Worm (Caenorhabditis elegans) whole organism, L4 larva: ENCODE data around the gene nhr-21.

ENCODE experiments used
- F10B5.3 ChIP-seq: sonication (generic microtip); optimal IDR thresholded peaks from 2 replicates; lab custom pipeline; 2016; ENCODE audit warnings: mild to moderate bottlenecking, missing genetic modification characterization, missing compliant biosample characterization
- F44E2.7 ChIP-seq: fragments of 200-800 bp; sonication (Bioruptor generic); IDR thresholded peaks from 2 replicates; pipeline ENCODE4 v2.1.2; 2022; ENCODE audit warnings: missing genetic modification characterization, missing compliant biosample characterization
- F49E8.2 ChIP-seq: sonication (generic microtip); optimal IDR thresholded peaks from 2 replicates; lab custom pipeline; 2016; ENCODE audit warnings: missing compliant biosample characterization, mild to moderate bottlenecking, missing genetic modification characterization, borderline replicate concordance
- R02D3.7 ChIP-seq: fragments of 150-350 bp; sonication (generic microtip); optimal IDR thresholded peaks from 3 replicates; lab custom pipeline; 2014; ENCODE audit warnings: missing biosample characterization, missing genetic modification characterization
- T20F7.1 ChIP-seq: fragments of 200-800 bp; sonication (Bioruptor generic); optimal IDR thresholded peaks from 2 replicates; lab custom pipeline; 2018; ENCODE audit warnings: mild to moderate bottlenecking, missing genetic modification characterization, missing compliant biosample characterization
- T26A8.4 ChIP-seq: fragments of 200-800 bp; sonication (Bioruptor generic); IDR thresholded peaks from 2 replicates; pipeline ENCODE4 v1.3.6; 2022; ENCODE audit warnings: missing genetic modification characterization, missing compliant biosample characterization
- Y105C5A.15 ChIP-seq: fragments of 200-800 bp; sonication (Bioruptor generic); IDR thresholded peaks from 2 replicates; pipeline ENCODE4 v1.3.6; 2022; ENCODE audit warnings: missing genetic modification characterization, missing compliant biosample characterization
- Y5F2A.4 ChIP-seq: fragments of 200-800 bp; sonication (Bioruptor generic); optimal IDR thresholded peaks from 2 replicates; lab custom pipeline; 2018; ENCODE audit warnings: mild to moderate bottlenecking, missing genetic modification characterization, missing compliant biosample characterization
- Y75B8A.6 ChIP-seq: fragments of 200-800 bp; sonication (Bioruptor generic); IDR thresholded peaks from 2 replicates; pipeline ENCODE4 v1.3.6; 2022; ENCODE audit warnings: missing genetic modification reagents, missing genetic modification characterization, missing compliant biosample characterization
- ZK337.2 ChIP-seq: fragments of 200-800 bp; sonication (Bioruptor generic); IDR thresholded peaks from 2 replicates; pipeline ENCODE4 v1.3.6; 2022; ENCODE audit warnings: missing genetic modification reagents, missing genetic modification characterization, missing compliant biosample characterization
- attf-4 ChIP-seq: sonication (generic microtip); optimal IDR thresholded peaks from 3 replicates; lab custom pipeline; 2017; ENCODE audit warnings: missing biosample characterization, missing genetic modification characterization
- ceh-20 ChIP-seq: fragments of 200-800 bp; sonication (Bioruptor generic); IDR thresholded peaks from 2 replicates; pipeline ENCODE4 v1.3.6; 2022; ENCODE audit warnings: missing genetic modification reagents, missing genetic modification characterization, missing compliant biosample characterization
- daf-12 ChIP-seq: fragments of 150-350 bp; optimal IDR thresholded peaks from 2 replicates; lab custom pipeline; 2014; ENCODE audit warnings: missing biosample characterization, missing genetic modification reagents, missing genetic modification characterization
- daf-16 ChIP-seq, 3 experiments: sonication (generic microtip); optimal IDR thresholded peaks; 2 replicates each; lab custom pipeline; 2016 to 2017; ENCODE audit warnings: missing genetic modification characterization in 3 of 3, missing genetic modification reagents in 3 of 3, mild to moderate bottlenecking in 2 of 3, missing compliant biosample characterization in 2 of 3, missing biosample characterization in 1 of 3, moderate library complexity in 1 of 3
- daf-19 ChIP-seq: fragments of 200-800 bp; sonication (Bioruptor generic); conservative IDR thresholded peaks from 2 replicates; pipeline ENCODE4 v1.3.6; 2022; ENCODE audit warnings: missing genetic modification characterization, missing compliant biosample characterization
- dmd-6 ChIP-seq: fragments of 200-800 bp; sonication (Bioruptor generic); IDR thresholded peaks from 2 replicates; pipeline ENCODE4 v1.3.6; 2022; ENCODE audit warnings: missing genetic modification reagents, missing genetic modification characterization, missing compliant biosample characterization
- duxl-1 ChIP-seq: sonication (generic microtip); optimal IDR thresholded peaks from 2 replicates; lab custom pipeline; 2016; ENCODE audit warnings: mild to moderate bottlenecking, missing genetic modification characterization, moderate library complexity, missing compliant biosample characterization; ENCODE audit not compliant: poor library complexity
- dve-1 ChIP-seq: sonication (generic microtip); optimal IDR thresholded peaks from 2 replicates; lab custom pipeline; 2017; ENCODE audit warnings: antibody characterized with exemption, mild to moderate bottlenecking, missing genetic modification characterization, missing compliant biosample characterization; ENCODE audit not compliant: insufficient read depth
- fos-1 ChIP-seq: fragments of 150-350 bp; optimal IDR thresholded peaks from 2 replicates; lab custom pipeline; 2014; ENCODE audit warnings: missing biosample characterization, missing genetic modification characterization
- hlh-30 ChIP-seq: sonication (generic microtip); optimal IDR thresholded peaks from 2 replicates; lab custom pipeline; 2017; ENCODE audit warnings: antibody characterized with exemption, mild to moderate bottlenecking, missing genetic modification characterization, missing compliant biosample characterization; ENCODE audit not compliant: insufficient read depth
- lim-7 ChIP-seq: fragments of 200-800 bp; sonication (Bioruptor generic); IDR thresholded peaks from 2 replicates; pipeline ENCODE4 v1.3.6; 2022; ENCODE audit warnings: missing genetic modification characterization, missing compliant biosample characterization
- lin-13 ChIP-seq: fragments of 150-350 bp; optimal IDR thresholded peaks from 2 replicates; lab custom pipeline; 2014; ENCODE audit warnings: missing biosample characterization, missing genetic modification reagents, missing genetic modification characterization
- lin-29 ChIP-seq: fragments of 200-800 bp; sonication (Bioruptor generic); IDR thresholded peaks from 2 replicates; pipeline ENCODE4 v1.3.6; 2022; ENCODE audit warnings: missing genetic modification reagents, missing genetic modification characterization, missing compliant biosample characterization
- lin-38 ChIP-seq: fragments of 200-800 bp; sonication (Bioruptor generic); IDR thresholded peaks from 2 replicates; pipeline ENCODE4 v1.3.6; 2022; ENCODE audit warnings: missing genetic modification reagents, missing genetic modification characterization, missing compliant biosample characterization
- lsy-2 ChIP-seq, 2 experiments: fragments of 150-350 bp in 1 of 2; sonication (generic microtip) in 1 of 2; optimal IDR thresholded peaks; 2 replicates each; lab custom pipeline; 2014 to 2017; ENCODE audit warnings: missing biosample characterization in 2 of 2, missing genetic modification characterization in 2 of 2
- madf-5 ChIP-seq, 2 experiments: fragments of 200-800 bp; sonication (Bioruptor generic); IDR thresholded peaks; 2 replicates each; pipeline ENCODE4 v1.3.6; 2022; ENCODE audit warnings: missing compliant biosample characterization in 2 of 2, missing genetic modification characterization in 2 of 2
- mdl-1 ChIP-seq, 2 experiments: fragments of 150-350 bp in 1 of 2; sonication (generic microtip) in 1 of 2; optimal IDR thresholded peaks; 2 replicates each; lab custom pipeline; 2014 to 2017; ENCODE audit warnings: missing biosample characterization in 2 of 2, missing genetic modification characterization in 2 of 2
- mdt-29 ChIP-seq: fragments of 200-800 bp; sonication (Bioruptor generic); IDR thresholded peaks from 2 replicates; pipeline ENCODE4 v1.3.6; 2022; ENCODE audit warnings: missing genetic modification reagents, missing genetic modification characterization, missing compliant biosample characterization
- mes-2 ChIP-seq: sonication (generic microtip); optimal IDR thresholded peaks from 2 replicates; lab custom pipeline; 2016; ENCODE audit warnings: missing genotype, mild to moderate bottlenecking, missing genetic modification characterization, missing compliant biosample characterization; ENCODE audit not compliant: poor library complexity, severe bottlenecking
- mxl-2 ChIP-seq: fragments of 200-800 bp; sonication (Bioruptor generic); conservative IDR thresholded peaks from 2 replicates; pipeline ENCODE4 v1.3.6; 2022; ENCODE audit warnings: missing genetic modification reagents, missing genetic modification characterization, missing compliant biosample characterization
- mxl-3 ChIP-seq: fragments of 200-800 bp; sonication (Bioruptor generic); optimal IDR thresholded peaks from 2 replicates; lab custom pipeline; 2018; ENCODE audit warnings: mild to moderate bottlenecking, missing genetic modification characterization, missing compliant biosample characterization
- nhr-10 ChIP-seq: fragments of 150-350 bp; optimal IDR thresholded peaks from 2 replicates; lab custom pipeline; 2014; ENCODE audit warnings: missing biosample characterization, missing genetic modification characterization
- nhr-102 ChIP-seq: sonication (generic microtip); optimal IDR thresholded peaks from 2 replicates; lab custom pipeline; 2016; ENCODE audit warnings: mild to moderate bottlenecking, missing genetic modification characterization, moderate library complexity, missing compliant biosample characterization
- nhr-111 ChIP-seq: fragments of 200-800 bp; sonication (Bioruptor generic); optimal IDR thresholded peaks from 2 replicates; lab custom pipeline; 2018; ENCODE audit warnings: mild to moderate bottlenecking, missing genetic modification characterization, missing compliant biosample characterization
- nhr-237 ChIP-seq: sonication (generic microtip); optimal IDR thresholded peaks from 2 replicates; lab custom pipeline; 2017; ENCODE audit warnings: missing biosample characterization, missing genetic modification characterization
- nhr-48 ChIP-seq: sonication (generic microtip); optimal IDR thresholded peaks from 2 replicates; lab custom pipeline; 2016; ENCODE audit warnings: mild to moderate bottlenecking, missing genetic modification characterization, missing compliant biosample characterization
- nhr-76 ChIP-seq: fragments of 150-350 bp; optimal IDR thresholded peaks from 2 replicates; lab custom pipeline; 2014; ENCODE audit warnings: missing biosample characterization, missing genetic modification characterization
- nhr-77 ChIP-seq: fragments of 150-350 bp; optimal IDR thresholded peaks from 2 replicates; lab custom pipeline; 2014; ENCODE audit warnings: missing biosample characterization, missing genetic modification characterization
- pha-4 ChIP-seq, 2 experiments: fragments of 150-350 bp in 1 of 2; fragments of 200-800 bp in 1 of 2; sonication (Bioruptor generic) in 1 of 2; IDR thresholded peaks in 1 of 2; optimal IDR thresholded peaks in 1 of 2; 2 replicates each; pipeline versions ENCODE4 v1.3.6 to Lab custom; 2014 to 2022; ENCODE audit warnings: missing genetic modification characterization in 2 of 2, missing genetic modification reagents in 2 of 2, missing biosample characterization in 1 of 2, missing compliant biosample characterization in 1 of 2
- saeg-2 ChIP-seq: fragments of 200-800 bp; sonication (Bioruptor generic); IDR thresholded peaks from 2 replicates; pipeline ENCODE4 v1.3.6; 2022; ENCODE audit warnings: missing genetic modification reagents, missing genetic modification characterization, missing compliant biosample characterization
- skn-1 ChIP-seq: fragments of 150-350 bp; optimal IDR thresholded peaks from 2 replicates; lab custom pipeline; 2014; ENCODE audit warnings: missing biosample characterization, missing genetic modification characterization
- spr-1 ChIP-seq: sonication (generic microtip); optimal IDR thresholded peaks from 2 replicates; lab custom pipeline; 2016; ENCODE audit warnings: mild to moderate bottlenecking, missing genetic modification characterization, missing compliant biosample characterization
- unc-39 ChIP-seq: sonication (generic microtip); optimal IDR thresholded peaks from 2 replicates; lab custom pipeline; 2017; ENCODE audit warnings: missing biosample characterization, missing genetic modification characterization
- zag-1 ChIP-seq: fragments of 150-350 bp; optimal IDR thresholded peaks from 2 replicates; lab custom pipeline; 2014; ENCODE audit warnings: missing biosample characterization, missing genetic modification characterization
- zfp-2 ChIP-seq: sonication (generic microtip); optimal IDR thresholded peaks from 2 replicates; lab custom pipeline; 2016; ENCODE audit warnings: mild to moderate bottlenecking, missing genetic modification characterization, missing compliant biosample characterization
- zfp-3 ChIP-seq: fragments of 200-800 bp; sonication (Bioruptor generic); conservative IDR thresholded peaks from 2 replicates; pipeline ENCODE4 v1.3.6; 2022; ENCODE audit warnings: missing genetic modification reagents, missing genetic modification characterization, missing compliant biosample characterization
- zip-11 ChIP-seq: fragments of 200-800 bp; sonication (Bioruptor generic); IDR thresholded peaks from 2 replicates; pipeline ENCODE4 v1.3.6; 2022; ENCODE audit warnings: missing genetic modification characterization, missing compliant biosample characterization
- zip-2 ChIP-seq: fragments of 150-350 bp; optimal IDR thresholded peaks from 2 replicates; lab custom pipeline; 2014; ENCODE audit warnings: missing biosample characterization, missing genetic modification characterization
- ztf-11 ChIP-seq: fragments of 150-350 bp; optimal IDR thresholded peaks from 2 replicates; lab custom pipeline; 2014; ENCODE audit warnings: missing biosample characterization, missing genetic modification characterization
- ztf-7 ChIP-seq: fragments of 150-350 bp; optimal IDR thresholded peaks from 2 replicates; lab custom pipeline; 2014; ENCODE audit warnings: missing biosample characterization, missing genetic modification characterization

The nhr-21 gene

DNA sequence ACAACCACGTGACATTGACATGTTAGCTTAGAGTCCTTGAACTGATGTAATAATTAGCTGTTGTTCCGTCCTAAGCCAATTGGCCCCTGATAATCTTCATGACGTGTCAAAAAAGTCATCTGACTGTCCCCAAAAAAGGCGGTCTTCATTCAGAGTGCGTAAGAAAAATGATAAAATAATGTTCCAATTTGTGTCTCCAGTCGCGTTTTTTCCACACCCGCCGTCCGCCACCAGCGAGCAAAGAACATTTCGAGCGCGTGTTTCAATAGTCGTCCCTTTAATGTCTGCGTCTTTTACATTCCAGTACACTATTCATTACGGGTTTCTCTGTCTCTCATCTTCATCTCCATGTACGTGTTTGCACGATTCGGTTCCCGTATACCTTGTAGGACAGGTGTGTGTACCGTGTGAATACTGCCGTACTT, 1.5 kb upstream of the nhr-21 start (continued):
- TF ChIP-seq nhr-111 (GFP tag; lab: Kevin White, UChicago) = no peak
- TF ChIP-seq lin-13 (GFP tag; lab: Kevin White, UChicago) = no peak
- TF ChIP-seq madf-5 (GFP tag; IDR thresholded peaks at IDR 0.05; lab: Robert Waterston, UW) = no peak
- no peak for TF ChIP-seq zfp-3 (GFP tag; lab: Robert Waterston, UW)
- TF ChIP-seq Y5F2A.4 (GFP tag; lab: Kevin White, UChicago) = no peak
- TF ChIP-seq daf-16 (GFP tag; optimal IDR thresholded peaks at IDR 0.05; lab: Kevin White, UChicago) = no peak
- peak; percentile 59 for TF ChIP-seq daf-16 (tag; optimal IDR thresholded peaks at IDR 0.05; lab: Kevin White, UChicago)
- TF ChIP-seq daf-12 = no peak
- no peak for TF ChIP-seq F49E8.2
- peak; percentile 33 for TF ChIP-seq nhr-76
- no peak for TF ChIP-seq zip-11
- peak; percentile 39 for TF ChIP-seq zfp-2 (tag; lab: Kevin White, UChicago)
- no peak for TF ChIP-seq skn-1 (tag; lab: Kevin White, UChicago)
- TF ChIP-seq saeg-2 (GFP tag; lab: Robert Waterston, UW) = peak; percentile 85
- no peak for TF ChIP-seq Y75B8A.6 (GFP tag; lab: Robert Waterston, UW)
- TF ChIP-seq ceh-20 (GFP tag; lab: Robert Waterston, UW) = peak; percentile 84
- no peak for TF ChIP-seq ZK337.2
- no peak for TF ChIP-seq ztf-11 (tag; lab: Kevin White, UChicago)
- TF ChIP-seq T20F7.1 (GFP tag; lab: Kevin White, UChicago) = peak; percentile 77
- peak; percentile 59; the same call in 1 of the 2 replicates for TF ChIP-seq T26A8.4 (GFP tag; lab: Robert Waterston, UW)
- no peak for TF ChIP-seq zip-2
- TF ChIP-seq dve-1 = peak; percentile 85
- peak; percentile 83 for TF ChIP-seq nhr-77 (tag; lab: Kevin White, UChicago)
- no peak for TF ChIP-seq nhr-237
- no peak for TF ChIP-seq fos-1 (tag; lab: Kevin White, UChicago)
- TF ChIP-seq duxl-1 (tag; lab: Kevin White, UChicago) = peak; percentile 22
- TF ChIP-seq daf-19 (GFP tag; lab: Robert Waterston, UW) = no peak
- TF ChIP-seq lim-7 (GFP tag; lab: Robert Waterston, UW) = no peak
- peak; percentile 32 for TF ChIP-seq nhr-10 (tag; lab: Kevin White, UChicago)
- no peak for TF ChIP-seq Y105C5A.15
- peak; percentile 99 for TF ChIP-seq nhr-48 (tag; lab: Kevin White, UChicago)
- peak; percentile 51 to 80 for TF ChIP-seq lsy-2 (tag; optimal IDR thresholded peaks at IDR 0.05; lab: Kevin White, UChicago)
- TF ChIP-seq F44E2.7 = no peak
- TF ChIP-seq dmd-6 (GFP tag; lab: Robert Waterston, UW) = peak; percentile 93
- TF ChIP-seq attf-4 (tag; lab: Kevin White, UChicago) = no peak
- TF ChIP-seq zag-1 (tag; lab: Kevin White, UChicago) = no peak
- TF ChIP-seq nhr-102 = peak; percentile 92
- no peak for TF ChIP-seq mdt-29 (GFP tag; lab: Robert Waterston, UW)
- peak; percentile 42 for TF ChIP-seq spr-1
- peak; percentile 94 for TF ChIP-seq mxl-3 (GFP tag; lab: Kevin White, UChicago)
- no peak for TF ChIP-seq lin-38 (GFP tag; lab: Robert Waterston, UW)
- peak; percentile 89 to 95 for TF ChIP-seq mdl-1 (tag; optimal IDR thresholded peaks at IDR 0.05; lab: Kevin White, UChicago)
- TF ChIP-seq ztf-7 (tag; lab: Kevin White, UChicago) = peak; percentile 36
- TF ChIP-seq pha-4 (GFP tag; IDR thresholded peaks at IDR 0.05; lab: Robert Waterston, UW) = no peak
- TF ChIP-seq pha-4 (tag; optimal IDR thresholded peaks at IDR 0.05; lab: Kevin White, UChicago) = peak; percentile 17
- TF ChIP-seq hlh-30 (tag; lab: Kevin White, UChicago) = peak; percentile 90
- TF ChIP-seq unc-39 = no peak
- TF ChIP-seq mes-2 (tag; lab: Kevin White, UChicago) = peak; percentile 65
- TF ChIP-seq mxl-2 (GFP tag; lab: Robert Waterston, UW) = 0 out of 2 replicates have a peak, but pooled peaks have one; percentile 3
- TF ChIP-seq lin-29 = no peak
- no peak for TF ChIP-seq F10B5.3 (tag; lab: Kevin White, UChicago)
- no peak for TF ChIP-seq R02D3.7 (tag; lab: Kevin White, UChicago)
